Worm (Caenorhabditis elegans): ENCODE data around the gene C08H9.16.

DNA sequence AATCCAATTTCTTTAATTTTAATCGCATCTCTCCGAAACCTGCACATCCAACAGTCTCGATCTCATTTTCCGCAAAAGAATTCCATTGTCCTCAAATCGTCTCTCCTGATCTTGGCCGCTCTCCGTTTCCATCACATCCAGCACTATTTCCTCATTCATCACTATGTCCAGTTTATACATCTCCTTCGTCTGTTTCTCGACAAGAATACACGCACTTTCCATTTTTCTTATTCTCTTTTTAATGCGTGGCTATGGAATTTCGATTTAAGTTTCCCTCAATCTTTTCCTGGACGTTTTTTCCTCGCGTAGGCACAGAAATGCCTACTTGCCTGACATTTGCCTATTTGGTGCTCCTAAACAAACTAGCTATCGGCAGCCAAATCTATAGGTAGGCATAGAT lies 12.8 kb upstream of the C08H9.16 start:
- TF ChIP-seq flt-1 (GFP tag; IDR thresholded peaks at IDR 0.05) (no peak), tab-1 (GFP tag; IDR thresholded peaks at IDR 0.05) (no peak), T22C8.4 (GFP tag; IDR thresholded peaks at IDR 0.05) (no peak), med-1 (GFP tag; optimal IDR thresholded peaks at IDR 0.05; ENCODE audit: insufficient read depth) (no peak), ztf-29 (GFP tag; IDR thresholded peaks at IDR 0.05) (no peak), ref-1 (GFP tag; conservative IDR thresholded peaks at IDR 0.05) (no peak), ztf-23 (GFP tag; IDR thresholded peaks at IDR 0.05) (no peak), klf-2 (GFP tag; conservative IDR thresholded peaks at IDR 0.05) (no peak)

Data from whole organism, midembryonic.